Worm (Caenorhabditis elegans) whole organism, young adult: ENCODE results near the gene F54C9.3.

Source experiments
- F49E8.2 ChIP-seq: sonication (generic microtip); optimal IDR thresholded peaks from 3 replicates; lab custom pipeline; 2017; ENCODE audit warnings: missing genetic modification characterization, mild to moderate bottlenecking, missing compliant biosample characterization, antibody characterized with exemption, moderate library complexity; ENCODE audit not compliant: insufficient read depth
- hsf-1 ChIP-seq: fragments of 200-800 bp; sonication (Bioruptor generic); IDR thresholded peaks from 2 replicates; pipeline ENCODE4 v1.3.6; 2022; ENCODE audit warnings: missing genetic modification reagents, missing genetic modification characterization, missing compliant biosample characterization
- pbrm-1 ChIP-seq: fragments of 200-800 bp; sonication (Bioruptor generic); IDR thresholded peaks from 2 replicates; pipeline ENCODE4 v1.3.6; 2022; ENCODE audit warnings: missing genetic modification reagents, missing genetic modification characterization, missing compliant biosample characterization
- unc-62 ChIP-seq: fragments of 150-350 bp; optimal IDR thresholded peaks from 2 replicates; lab custom pipeline; 2014; ENCODE audit warnings: missing biosample characterization, missing genetic modification reagents, missing genetic modification characterization

DNA sequence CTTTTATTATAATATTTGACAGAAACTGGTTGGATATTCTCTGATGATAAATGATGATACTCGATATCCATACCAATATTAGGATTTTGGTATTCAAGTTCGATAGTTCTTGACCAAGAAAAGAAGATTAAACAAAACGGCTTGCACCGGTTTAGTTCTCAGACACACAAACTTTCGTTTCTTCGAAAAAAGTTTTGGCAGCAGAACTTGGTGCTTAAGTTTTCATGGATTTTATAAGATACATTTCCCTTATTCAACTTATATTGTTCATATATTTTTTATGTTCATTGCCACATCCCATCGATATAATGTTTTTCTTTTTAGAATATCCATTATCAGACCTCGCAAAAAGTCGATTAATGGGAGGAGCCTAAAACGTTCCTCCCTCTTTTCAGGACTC, 24.0 kb upstream of the F54C9.3 start, which contains the start of gene aptf-4:
- TF ChIP-seq pbrm-1 (GFP tag; lab: Robert Waterston, UW) (no peak), hsf-1 (no peak), unc-62 (GFP tag; lab: Kevin White, UChicago) (no peak), F49E8.2 (no peak)
